Worm (Caenorhabditis elegans) whole organism, L3 larva: ENCODE measurements around the gene attf-5.
A peak's percentile ranks its signal among the peaks of the same experiment; 100 is the strongest.

Experiments used
- R02D3.7 ChIP-seq: fragments of 150-350 bp; optimal IDR thresholded peaks from 2 replicates; lab custom pipeline; 2014; ENCODE audit warnings: missing biosample characterization, missing genetic modification characterization
- aly-2 ChIP-seq: fragments of 150-350 bp; optimal IDR thresholded peaks from 2 replicates; lab custom pipeline; 2014; ENCODE audit warnings: missing biosample characterization, missing genetic modification characterization
- ama-1 ChIP-seq: fragments of 150-350 bp; optimal IDR thresholded peaks from 2 replicates; lab custom pipeline; 2018
- ceh-16 ChIP-seq: sonication (generic microtip); optimal IDR thresholded peaks from 2 replicates; lab custom pipeline; 2017; ENCODE audit warnings: missing biosample characterization, missing genetic modification characterization
- ceh-28 ChIP-seq: fragments of 150-350 bp; optimal IDR thresholded peaks from 2 replicates; lab custom pipeline; 2014; ENCODE audit warnings: missing biosample characterization, missing genetic modification reagents, missing genetic modification characterization
- ceh-9 ChIP-seq: sonication (generic microtip); optimal IDR thresholded peaks from 2 replicates; lab custom pipeline; 2018; ENCODE audit warnings: missing biosample characterization, missing genetic modification characterization
- daf-12 ChIP-seq: fragments of 150-350 bp; optimal IDR thresholded peaks from 2 replicates; lab custom pipeline; 2014; ENCODE audit warnings: missing biosample characterization, missing genetic modification reagents, missing genetic modification characterization
- egl-27 ChIP-seq: sonication (generic microtip); optimal IDR thresholded peaks from 4 replicates; lab custom pipeline; 2017; ENCODE audit warnings: missing biosample characterization, missing genetic modification reagents, missing genetic modification characterization
- egl-5 ChIP-seq: fragments of 150-350 bp; optimal IDR thresholded peaks from 2 replicates; lab custom pipeline; 2017; ENCODE audit warnings: missing biosample characterization, missing genetic modification reagents, missing genetic modification characterization, inconsistent platforms
- elt-1 ChIP-seq: fragments of 150-350 bp; optimal IDR thresholded peaks from 2 replicates; lab custom pipeline; 2014; ENCODE audit warnings: missing biosample characterization, missing genetic modification characterization
- elt-2 ChIP-seq: sonication (generic microtip); optimal IDR thresholded peaks from 2 replicates; lab custom pipeline; 2016; ENCODE audit warnings: missing genetic modification reagents, mild to moderate bottlenecking, missing genetic modification characterization, missing compliant biosample characterization
- elt-3 ChIP-seq, 3 experiments: fragments of 150-350 bp in 1 of 3; sonication (generic microtip) in 2 of 3; optimal IDR thresholded peaks; 2 replicates in 2 of 3; 4 replicates in 1 of 3; lab custom pipeline; 2014 to 2017; ENCODE audit warnings: missing biosample characterization in 3 of 3, missing genetic modification characterization in 3 of 3
- fkh-10 ChIP-seq: sonication (generic microtip); optimal IDR thresholded peaks from 2 replicates; lab custom pipeline; 2017; ENCODE audit warnings: missing biosample characterization, missing genetic modification reagents, missing genetic modification characterization
- fkh-2 ChIP-seq: fragments of 150-350 bp; optimal IDR thresholded peaks from 2 replicates; lab custom pipeline; 2014; ENCODE audit warnings: missing biosample characterization, missing genetic modification reagents, missing genetic modification characterization
- hmg-11 ChIP-seq: sonication (generic microtip); optimal IDR thresholded peaks from 2 replicates; lab custom pipeline; 2016; ENCODE audit warnings: missing genetic modification characterization, missing compliant biosample characterization
- jun-1 ChIP-seq: fragments of 150-350 bp; optimal IDR thresholded peaks from 2 replicates; lab custom pipeline; 2014; ENCODE audit warnings: missing biosample characterization, missing genetic modification reagents, missing genetic modification characterization
- lin-15B ChIP-seq: fragments of 150-350 bp; optimal IDR thresholded peaks from 2 replicates; lab custom pipeline; 2014; ENCODE audit warnings: missing biosample characterization, missing genetic modification characterization
- lin-39 ChIP-seq: fragments of 150-350 bp; optimal IDR thresholded peaks from 2 replicates; lab custom pipeline; 2018; ENCODE audit warnings: missing biosample characterization, missing genetic modification reagents, missing genetic modification characterization
- lsy-12 ChIP-seq: sonication (generic microtip); optimal IDR thresholded peaks from 2 replicates; lab custom pipeline; 2016; ENCODE audit warnings: mild to moderate bottlenecking, missing genetic modification characterization, missing compliant biosample characterization
- mml-1 ChIP-seq: fragments of 150-350 bp; sonication (generic microtip); optimal IDR thresholded peaks from 3 replicates; lab custom pipeline; 2014; ENCODE audit warnings: missing biosample characterization, missing genetic modification characterization
- nfya-1 ChIP-seq: sonication (generic microtip); optimal IDR thresholded peaks from 2 replicates; lab custom pipeline; 2017; ENCODE audit warnings: missing genetic modification characterization, mild to moderate bottlenecking, missing compliant biosample characterization, antibody characterized with exemption, moderate library complexity; ENCODE audit not compliant: insufficient read depth
- nhr-11 ChIP-seq: fragments of 150-350 bp; optimal IDR thresholded peaks from 2 replicates; lab custom pipeline; 2014; ENCODE audit warnings: missing biosample characterization, missing genetic modification characterization
- nhr-23 ChIP-seq: fragments of 150-350 bp; optimal IDR thresholded peaks from 2 replicates; lab custom pipeline; 2014; ENCODE audit warnings: missing biosample characterization, missing genetic modification reagents, missing genetic modification characterization
- nhr-237 ChIP-seq: fragments of 150-350 bp; optimal IDR thresholded peaks from 2 replicates; lab custom pipeline; 2014; ENCODE audit warnings: missing biosample characterization, missing genetic modification characterization
- nhr-25 ChIP-seq: sonication (generic microtip); optimal IDR thresholded peaks from 2 replicates; lab custom pipeline; 2017; ENCODE audit warnings: missing biosample characterization, missing genetic modification characterization
- nhr-28 ChIP-seq: fragments of 150-350 bp; optimal IDR thresholded peaks from 2 replicates; lab custom pipeline; 2014; ENCODE audit warnings: missing biosample characterization, missing genetic modification characterization
- nhr-43 ChIP-seq: sonication (generic microtip); optimal IDR thresholded peaks from 2 replicates; lab custom pipeline; 2016; ENCODE audit warnings: mild to moderate bottlenecking, missing genetic modification characterization, missing compliant biosample characterization; ENCODE audit not compliant: poor library complexity, severe bottlenecking
- nhr-67 ChIP-seq: fragments of 150-350 bp; optimal IDR thresholded peaks from 2 replicates; lab custom pipeline; 2014; ENCODE audit warnings: missing biosample characterization, missing genetic modification characterization
- pha-4 ChIP-seq: fragments of 150-350 bp; optimal IDR thresholded peaks from 2 replicates; lab custom pipeline; 2014; ENCODE audit warnings: missing biosample characterization, missing genetic modification reagents, missing genetic modification characterization
- pqm-1 ChIP-seq: fragments of 150-350 bp; optimal IDR thresholded peaks from 2 replicates; lab custom pipeline; 2017; ENCODE audit warnings: missing biosample characterization, missing genetic modification characterization, inconsistent platforms
- sea-2 ChIP-seq: fragments of 150-350 bp; sonication (generic microtip); optimal IDR thresholded peaks from 4 replicates; lab custom pipeline; 2014; ENCODE audit warnings: missing biosample characterization, missing genetic modification reagents, missing genetic modification characterization
- snpc-4 ChIP-seq: fragments of 150-350 bp; optimal IDR thresholded peaks from 2 replicates; lab custom pipeline; 2014; ENCODE audit warnings: missing biosample characterization, missing genetic modification characterization
- tbx-2 ChIP-seq: sonication (generic microtip); optimal IDR thresholded peaks from 2 replicates; lab custom pipeline; 2016; ENCODE audit warnings: mild to moderate bottlenecking, missing genetic modification characterization, missing compliant biosample characterization
- unc-39 ChIP-seq: sonication (generic microtip); optimal IDR thresholded peaks from 4 replicates; lab custom pipeline; 2017; ENCODE audit warnings: missing biosample characterization, missing genetic modification characterization
- unc-62 ChIP-seq: fragments of 150-350 bp; sonication (generic microtip); optimal IDR thresholded peaks from 4 replicates; lab custom pipeline; 2014; ENCODE audit warnings: missing biosample characterization, missing genetic modification reagents, missing genetic modification characterization
- zag-1 ChIP-seq: fragments of 150-350 bp; optimal IDR thresholded peaks from 2 replicates; lab custom pipeline; 2014; ENCODE audit warnings: missing biosample characterization, missing genetic modification characterization
- ztf-4 ChIP-seq: fragments of 150-350 bp; optimal IDR thresholded peaks from 2 replicates; lab custom pipeline; 2014; ENCODE audit warnings: missing biosample characterization, missing genetic modification characterization

The attf-5 gene

ce11 chrX:817984-818383 is 29.8 kb downstream of the attf-5 start:
- no peak for TF ChIP-seq ceh-9 (tag; lab: Kevin White, UChicago)
- no peak for TF ChIP-seq hmg-11 (tag; lab: Kevin White, UChicago)
- TF ChIP-seq ceh-16 (tag; lab: Kevin White, UChicago): no peak
- no peak for TF ChIP-seq ztf-4
- TF ChIP-seq daf-12 (tag; lab: Kevin White, UChicago): no peak
- no peak for TF ChIP-seq ama-1 (lab: Kevin White, UChicago)
- TF ChIP-seq pha-4 (tag; lab: Kevin White, UChicago): no peak
- no peak for TF ChIP-seq aly-2 (tag; lab: Kevin White, UChicago)
- no peak for TF ChIP-seq pqm-1 (tag; lab: Kevin White, UChicago)
- no peak for TF ChIP-seq fkh-10 (GFP tag; lab: Kevin White, UChicago)
- no peak for TF ChIP-seq nhr-28

- TF ChIP-seq daf-12 (tag; lab: Kevin White, UChicago) (no peak), snpc-4 (tag; lab: Kevin White, UChicago) (no peak), ama-1 (lab: Kevin White, UChicago) (no peak), nhr-11 (tag; lab: Kevin White, UChicago) (no peak), hmg-11 (tag; lab: Kevin White, UChicago) (no peak), elt-1 (no peak), pha-4 (tag; lab: Kevin White, UChicago) (peak; percentile 53), elt-2 (tag; lab: Kevin White, UChicago) (peak; percentile 87), ztf-4 (no peak), unc-62 (no peak), egl-5 (tag; lab: Kevin White, UChicago) (no peak), nhr-23 (no peak), lin-15B (tag; lab: Kevin White, UChicago) (no peak), R02D3.7 (tag; lab: Kevin White, UChicago) (no peak), nfya-1 (tag; lab: Kevin White, UChicago) (no peak), elt-3 (tag; optimal IDR thresholded peaks at IDR 0.05; lab: Kevin White, UChicago) (no peak), lin-39 (tag; lab: Kevin White, UChicago) (no peak), pqm-1 (tag; lab: Kevin White, UChicago) (peak; percentile 86), jun-1 (tag; lab: Kevin White, UChicago) (peak; percentile 6), lsy-12 (tag; lab: Kevin White, UChicago) (no peak), fkh-2 (tag; lab: Kevin White, UChicago) (no peak), ceh-28 (tag; lab: Kevin White, UChicago) (no peak), sea-2 (GFP tag; lab: Kevin White, UChicago) (no peak), aly-2 (tag; lab: Kevin White, UChicago) (no peak), nhr-67 (no peak), tbx-2 (no peak), nhr-237 (tag; lab: Kevin White, UChicago) (no peak), unc-39 (tag; lab: Kevin White, UChicago) (no peak), egl-27 (tag; lab: Kevin White, UChicago) (no peak), nhr-43 (tag; lab: Kevin White, UChicago) (no peak), mml-1 (tag; lab: Kevin White, UChicago) (no peak), zag-1 (tag; lab: Kevin White, UChicago) (no peak)
- TF ChIP-seq, all 47 proteins: peak for 4
Measured at ce11 chrX:823736-824135, 35.6 kb downstream of the attf-5 start.

ce11 chrX:825375-825774 is 37.2 kb downstream of the attf-5 start, which contains the start of gene daf-3:
Gene daf-3 (minus strand): TSS chrX:825475.
- TF ChIP-seq nhr-25 (tag; lab: Kevin White, UChicago): no peak
- TF ChIP-seq unc-39 (tag; lab: Kevin White, UChicago): no peak
- TF ChIP-seq egl-27 (tag; lab: Kevin White, UChicago): no peak
- no peak for TF ChIP-seq hmg-11 (tag; lab: Kevin White, UChicago)
- no peak for TF ChIP-seq ama-1 (lab: Kevin White, UChicago)
- peak; percentile 9 for TF ChIP-seq pha-4 (tag; lab: Kevin White, UChicago)
- no peak for TF ChIP-seq nhr-28

- TF ChIP-seq ceh-28 (tag; lab: Kevin White, UChicago) (peak; percentile 74), hmg-11 (tag; lab: Kevin White, UChicago) (peak; percentile 67), nhr-67 (no peak), elt-2 (tag; lab: Kevin White, UChicago) (peak; percentile 45), nfya-1 (tag; lab: Kevin White, UChicago) (peak; percentile 52), pha-4 (tag; lab: Kevin White, UChicago) (no peak), lin-39 (tag; lab: Kevin White, UChicago) (peak; percentile 51), sea-2 (GFP tag; lab: Kevin White, UChicago) (peak; percentile 61)
Measured at ce11 chrX:825924-826323, 37.8 kb downstream of the attf-5 start.
